Fruit fly (Drosophila melanogaster): ENCODE measurements around the gene CG18530.

The CG18530 gene

DNA sequence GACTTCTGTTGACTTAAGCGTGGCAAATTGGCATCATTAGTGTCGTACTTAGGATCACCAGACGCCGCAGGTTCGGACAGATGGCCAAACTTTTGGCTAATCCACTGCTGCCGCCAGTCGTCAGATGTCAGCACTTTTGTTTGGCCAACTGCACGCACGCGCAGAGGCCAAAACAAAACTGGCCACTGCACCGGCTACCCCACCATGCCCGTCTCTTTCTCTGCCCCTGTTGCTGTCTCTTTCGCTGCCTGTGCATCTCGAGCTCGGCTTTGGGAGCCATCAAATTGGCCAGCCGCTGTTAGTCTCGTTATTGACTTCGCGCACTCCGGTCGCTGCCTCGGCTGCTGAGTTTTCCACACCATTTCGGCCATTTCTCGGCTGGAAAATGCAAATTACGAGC is 29.4 kb downstream of the CG18530 start, which contains the start of gene CG14395 (continued):
- TF ChIP-seq Scr (GFP tag; IDR thresholded peaks at IDR 0.05; ENCODE audit: partially characterized antibody) (no peak), oc (tag; optimal IDR thresholded peaks at IDR 0.05) (peak; percentile 25), Sry-β (GFP tag; optimal IDR thresholded peaks at IDR 0.05) (no peak), CG7839 (tag; optimal IDR thresholded peaks at IDR 0.05) (no peak), CG17912 (GFP tag; optimal IDR thresholded peaks at IDR 0.05) (no peak), Nf-YB (GFP tag; optimal IDR thresholded peaks at IDR 0.05) (no peak), CG12391 (tag; optimal IDR thresholded peaks at IDR 0.05) (no peak), tup (GFP tag; optimal IDR thresholded peaks at IDR 0.05) (no peak), vvl (GFP tag; IDR thresholded peaks at IDR 0.05) (0 out of 2 replicates have a peak, but pooled peaks have one; percentile 27), CG1647 (GFP tag; optimal IDR thresholded peaks at IDR 0.05) (no peak), CG12219 (GFP tag; optimal IDR thresholded peaks at IDR 0.05) (no peak), Atf6 (GFP tag; IDR thresholded peaks at IDR 0.05) (no peak), toy (GFP tag; IDR thresholded peaks at IDR 0.05) (no peak), CG15514 (GFP tag; optimal IDR thresholded peaks at IDR 0.05) (no peak), hkb (optimal IDR thresholded peaks at IDR 0.05) (no peak), hkb (GFP tag; IDR thresholded peaks at IDR 0.05) (no peak), Hr3 (GFP tag; optimal IDR thresholded peaks at IDR 0.05) (no peak), CG2120 (GFP tag; optimal IDR thresholded peaks at IDR 0.05) (no peak), bab2 (GFP tag; optimal IDR thresholded peaks at IDR 0.05) (no peak), CG5180 (GFP tag; optimal IDR thresholded peaks at IDR 0.05) (no peak), CG15011 (GFP tag; optimal IDR thresholded peaks at IDR 0.05) (no peak), CG3995 (GFP tag; optimal IDR thresholded peaks at IDR 0.05) (no peak), esg (GFP tag; conservative IDR thresholded peaks at IDR 0.05) (no peak), CG31224 (GFP tag; IDR thresholded peaks at IDR 0.05) (no peak), CG12299 (tag; optimal IDR thresholded peaks at IDR 0.05) (no peak), cg (GFP tag; optimal IDR thresholded peaks at IDR 0.05) (no peak), Fer2 (tag; optimal IDR thresholded peaks at IDR 0.05) (no peak), CG4854 (GFP tag; optimal IDR thresholded peaks at IDR 0.05) (no peak), CG17829 (tag; optimal IDR thresholded peaks at IDR 0.05) (no peak), CG3726 (GFP tag; IDR thresholded peaks at IDR 0.05) (peak; percentile 18; the same call in 1 of the 3 replicates), CG16863 (GFP tag; optimal IDR thresholded peaks at IDR 0.05) (no peak), Drgx (GFP tag; IDR thresholded peaks at IDR 0.05) (peak; percentile 29; the same call in 1 of the 2 replicates)

DNA sequence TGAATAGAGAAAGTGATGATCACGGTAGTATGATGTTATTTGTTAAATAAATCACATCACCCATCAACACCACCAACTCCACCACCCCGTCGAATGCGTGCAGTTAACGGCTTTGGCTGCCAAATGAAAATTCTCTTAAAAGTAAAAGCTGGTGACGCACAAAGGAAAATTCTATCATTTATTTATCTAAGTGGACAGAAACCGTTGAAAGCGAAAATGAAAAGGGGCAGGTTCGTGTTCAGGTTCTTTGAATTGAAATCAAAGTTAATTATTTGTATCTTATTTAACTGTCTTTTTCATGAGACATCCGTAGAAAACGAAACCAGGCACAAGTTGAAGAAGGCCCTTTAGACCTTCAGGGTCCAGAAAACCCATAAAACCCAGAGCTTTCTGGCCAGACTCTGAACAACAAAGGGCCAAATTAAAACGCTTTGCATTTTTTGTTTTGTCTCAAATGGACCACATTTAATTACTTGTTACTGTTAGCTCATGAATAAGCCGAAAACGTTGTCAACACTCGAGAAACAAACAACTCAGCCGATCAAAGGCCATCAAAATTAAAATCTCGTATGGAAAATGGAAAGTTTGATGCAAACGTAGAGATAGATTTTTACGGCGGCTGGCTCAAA is 33.2 kb downstream of the CG18530 start:
- no peak for TF ChIP-seq Bdp1 (GFP tag; optimal IDR thresholded peaks at IDR 0.05)
- no peak for TF ChIP-seq Drgx (GFP tag; IDR thresholded peaks at IDR 0.05)
- TF ChIP-seq Awh (GFP tag; IDR thresholded peaks at IDR 0.05), result peak; percentile 73
- TF ChIP-seq Blimp-1 (GFP tag; optimal IDR thresholded peaks at IDR 0.05), result peak; percentile 94
- no peak for TF ChIP-seq Hr78 (GFP tag; optimal IDR thresholded peaks at IDR 0.05)
- no peak for TF ChIP-seq hth (optimal IDR thresholded peaks at IDR 0.05)

dm6 chr3R:12674041-12674623 is 41.0 kb downstream of the CG18530 start, which contains the start of gene Gnmt:
Gene Gnmt (plus strand): TSS chr3R:12674608.
- TF ChIP-seq CG18262 (tag; optimal IDR thresholded peaks at IDR 0.05) (no peak), CG34376 (GFP tag; optimal IDR thresholded peaks at IDR 0.05) (peak; percentile 78), Dref (GFP tag; IDR thresholded peaks at IDR 0.05) (no peak), CG18599 (GFP tag; optimal IDR thresholded peaks at IDR 0.05) (peak; percentile 70), pan (optimal IDR thresholded peaks at IDR 0.05) (no peak), pan (GFP tag; optimal IDR thresholded peaks at IDR 0.05 in 1 of 2, IDR thresholded peaks at IDR 0.05 in 1 of 2) (peak in 1 of 2 experiments; percentile 16), Meics (GFP tag; optimal IDR thresholded peaks at IDR 0.05) (peak; percentile 44), fd102C (GFP tag; optimal IDR thresholded peaks at IDR 0.05) (no peak), nmo (GFP tag; optimal IDR thresholded peaks at IDR 0.05) (peak; percentile 5), Poxn (GFP tag; IDR thresholded peaks at IDR 0.05) (no peak), HLH3B (GFP tag; IDR thresholded peaks at IDR 0.05) (no peak), Rfx (GFP tag; IDR thresholded peaks at IDR 0.05) (peak; percentile 56), peb (GFP tag; IDR thresholded peaks at IDR 0.05) (no peak)

Measured in whole organism, embryonic.